Fruit fly (Drosophila melanogaster): ENCODE data around the gene Naprt.

Naprt gene

dm6 chr2L:4222002-4222920 is 24.4 kb upstream of the Naprt start (continued):
- TF ChIP-seq yki (optimal IDR thresholded peaks at IDR 0.05) (peak; percentile 6), CG9727 (GFP tag; optimal IDR thresholded peaks at IDR 0.05) (no peak), dmrt99B (tag; optimal IDR thresholded peaks at IDR 0.05) (no peak), Xbp1 (GFP tag; optimal IDR thresholded peaks at IDR 0.05) (no peak), pros (GFP tag; optimal IDR thresholded peaks at IDR 0.05) (peak; percentile 71), Opbp (GFP tag; IDR thresholded peaks at IDR 0.05; ENCODE audit: partially characterized antibody) (0 out of 3 replicates have a peak, but pooled peaks have one; percentile 11), nmo (GFP tag; optimal IDR thresholded peaks at IDR 0.05) (peak; percentile 6), CG11504 (tag; optimal IDR thresholded peaks at IDR 0.05) (no peak), CG14710 (tag; optimal IDR thresholded peaks at IDR 0.05) (peak; percentile 68), CG11696 (GFP tag; IDR thresholded peaks at IDR 0.05) (no peak), CG6765 (GFP tag; optimal IDR thresholded peaks at IDR 0.05) (no peak), CG31441 (GFP tag; IDR thresholded peaks at IDR 0.05) (peak; percentile 39; the same call in 1 of the 2 replicates), CG12391 (tag; optimal IDR thresholded peaks at IDR 0.05) (peak; percentile 1), CG11560 (tag; IDR thresholded peaks at IDR 0.05) (no peak), Chrac-16 (GFP tag; optimal IDR thresholded peaks at IDR 0.05) (no peak), PHDP (tag; optimal IDR thresholded peaks at IDR 0.05) (no peak), eve (GFP tag; optimal IDR thresholded peaks at IDR 0.05) (no peak), z (GFP tag; IDR thresholded peaks at IDR 0.05) (peak; percentile 47; the same call in 1 of the 3 replicates), sd (tag; optimal IDR thresholded peaks at IDR 0.05) (peak; percentile 81), CG10979 (tag; optimal IDR thresholded peaks at IDR 0.05) (peak; percentile 66), lbe (GFP tag; optimal IDR thresholded peaks at IDR 0.05) (no peak), CG15696 (tag; optimal IDR thresholded peaks at IDR 0.05) (peak; percentile 63), phol (tag; optimal IDR thresholded peaks at IDR 0.05) (peak; percentile 66), Hr3 (GFP tag; optimal IDR thresholded peaks at IDR 0.05) (peak; percentile 5), dmrt11E (tag; optimal IDR thresholded peaks at IDR 0.05) (peak; percentile 76), zen (tag; optimal IDR thresholded peaks at IDR 0.05) (peak; percentile 49), CG13296 (GFP tag; optimal IDR thresholded peaks at IDR 0.05) (no peak), abd-A (tag; optimal IDR thresholded peaks at IDR 0.05) (peak; percentile 18), CG8924 (tag; optimal IDR thresholded peaks at IDR 0.05) (no peak), CG14014 (GFP tag; IDR thresholded peaks at IDR 0.05) (no peak), CG12769 (tag; optimal IDR thresholded peaks at IDR 0.05) (peak; percentile 1), CG4360 (GFP tag; IDR thresholded peaks at IDR 0.05) (peak; percentile 97), CG10267 (tag; optimal IDR thresholded peaks at IDR 0.05) (peak; percentile 27), B-H1 (GFP tag; IDR thresholded peaks at IDR 0.05) (no peak), bsh (GFP tag; optimal IDR thresholded peaks at IDR 0.05) (peak in 1 of 2 experiments; percentile 87), nerfin-2 (GFP tag; IDR thresholded peaks at IDR 0.05; ENCODE audit: partially characterized antibody) (no peak), CG6175 (GFP tag; IDR thresholded peaks at IDR 0.05) (peak; percentile 56; the same call in 1 of the 3 replicates), Mes4 (GFP tag; optimal IDR thresholded peaks at IDR 0.05) (no peak), CG4424 (GFP tag; optimal IDR thresholded peaks at IDR 0.05) (peak; percentile 60), Spps (tag; optimal IDR thresholded peaks at IDR 0.05) (peak; percentile 44), lola (GFP tag; optimal IDR thresholded peaks at IDR 0.05) (peak in 1 of 3 experiments; percentile 71), CG18262 (tag; optimal IDR thresholded peaks at IDR 0.05) (peak; percentile 83), amos (GFP tag; IDR thresholded peaks at IDR 0.05; ENCODE audit: partially characterized antibody) (0 out of 2 replicates have a peak, but pooled peaks have one; percentile 9), CG14860 (GFP tag; IDR thresholded peaks at IDR 0.05; ENCODE audit: partially characterized antibody) (no peak), ase (GFP tag; IDR thresholded peaks at IDR 0.05) (no peak), sens (GFP tag) (peak; percentile 85), tio (GFP tag; optimal IDR thresholded peaks at IDR 0.05) (peak; percentile 35)
